Worm (Caenorhabditis elegans): ENCODE results near the gene T16A1.10.
"Not testable (repeated sequence)": the region's sequence is repeated elsewhere in the genome, so short reads cannot be mapped to it uniquely, and the experiment has no call there.

- not testable (repeated sequence) for TF ChIP-seq chd-7 (tag; optimal IDR thresholded peaks at IDR 0.05); C17E4.6 (GFP tag; IDR thresholded peaks at IDR 0.05)
These were observed 45.3 kb downstream of the T16A1.10 start, which contains the start of gene math-1 for ce11 chrII:2046556-2046955.
